Worm (Caenorhabditis elegans) whole organism, L4 larva: Measurements from ENCODE around the gene F38B2.4.

Experiments
- F26F4.8 ChIP-seq: fragments of 200-800 bp; sonication (Bioruptor generic); conservative IDR thresholded peaks from 2 replicates; pipeline ENCODE4 v1.3.6; 2022; ENCODE audit warnings: missing genetic modification characterization, missing compliant biosample characterization
- F37D6.2 ChIP-seq: sonication (generic microtip); optimal IDR thresholded peaks from 2 replicates; lab custom pipeline; 2016; ENCODE audit warnings: mild to moderate bottlenecking, missing genetic modification characterization, missing compliant biosample characterization
- F49E8.2 ChIP-seq: sonication (generic microtip); optimal IDR thresholded peaks from 2 replicates; lab custom pipeline; 2016; ENCODE audit warnings: missing compliant biosample characterization, mild to moderate bottlenecking, missing genetic modification characterization, borderline replicate concordance
- T26A8.4 ChIP-seq: fragments of 200-800 bp; sonication (Bioruptor generic); IDR thresholded peaks from 2 replicates; pipeline ENCODE4 v1.3.6; 2022; ENCODE audit warnings: missing genetic modification characterization, missing compliant biosample characterization
- Y75B8A.6 ChIP-seq: fragments of 200-800 bp; sonication (Bioruptor generic); IDR thresholded peaks from 2 replicates; pipeline ENCODE4 v1.3.6; 2022; ENCODE audit warnings: missing genetic modification reagents, missing genetic modification characterization, missing compliant biosample characterization
- aha-1 ChIP-seq: fragments of 150-350 bp; peaks from one replicate; lab custom pipeline; 2014; ENCODE audit warnings: missing biosample characterization, missing genetic modification characterization
- arid-1 ChIP-seq: fragments of 200-800 bp; sonication (Bioruptor generic); conservative IDR thresholded peaks from 2 replicates; pipeline ENCODE4 v1.3.6; 2022; ENCODE audit warnings: missing genetic modification reagents, missing genetic modification characterization, missing compliant biosample characterization
- ceh-62 ChIP-seq: sonication (generic microtip); optimal IDR thresholded peaks from 2 replicates; lab custom pipeline; 2017; ENCODE audit warnings: missing biosample characterization, missing genetic modification characterization
- ceh-82 ChIP-seq: sonication (generic microtip); optimal IDR thresholded peaks from 2 replicates; lab custom pipeline; 2017; ENCODE audit warnings: missing biosample characterization, missing genetic modification characterization
- ces-1 ChIP-seq: fragments of 150-350 bp; sonication (generic microtip); optimal IDR thresholded peaks from 4 replicates; lab custom pipeline; 2014; ENCODE audit warnings: missing biosample characterization, missing genetic modification reagents, missing genetic modification characterization
- ctbp-1 ChIP-seq: fragments of 200-800 bp; sonication (Bioruptor generic); IDR thresholded peaks from 2 replicates; pipeline ENCODE4 v1.3.6; 2022; ENCODE audit warnings: missing genetic modification reagents, missing genetic modification characterization, missing compliant biosample characterization
- daf-12 ChIP-seq: fragments of 150-350 bp; optimal IDR thresholded peaks from 2 replicates; lab custom pipeline; 2014; ENCODE audit warnings: missing biosample characterization, missing genetic modification reagents, missing genetic modification characterization
- daf-16 ChIP-seq, 3 experiments: sonication (generic microtip); optimal IDR thresholded peaks; 2 replicates each; lab custom pipeline; 2016 to 2017; ENCODE audit warnings: missing genetic modification characterization in 3 of 3, missing genetic modification reagents in 3 of 3, mild to moderate bottlenecking in 2 of 3, missing compliant biosample characterization in 2 of 3, missing biosample characterization in 1 of 3, moderate library complexity in 1 of 3
- dmd-6 ChIP-seq: fragments of 200-800 bp; sonication (Bioruptor generic); IDR thresholded peaks from 2 replicates; pipeline ENCODE4 v1.3.6; 2022; ENCODE audit warnings: missing genetic modification reagents, missing genetic modification characterization, missing compliant biosample characterization
- dmd-8 ChIP-seq: fragments of 200-800 bp; sonication (Bioruptor generic); IDR thresholded peaks from 2 replicates; pipeline ENCODE4 v1.3.6; 2022; ENCODE audit warnings: missing genetic modification characterization, missing compliant biosample characterization
- fos-1 ChIP-seq: fragments of 150-350 bp; optimal IDR thresholded peaks from 2 replicates; lab custom pipeline; 2014; ENCODE audit warnings: missing biosample characterization, missing genetic modification characterization
- hif-1 ChIP-seq, 2 experiments: sonication (generic microtip); optimal IDR thresholded peaks; 2 replicates each; lab custom pipeline; 2016 to 2017; ENCODE audit warnings: missing compliant biosample characterization in 2 of 2, missing genetic modification characterization in 2 of 2, missing genetic modification reagents in 2 of 2, missing genotype in 2 of 2, mild to moderate bottlenecking in 1 of 2
- hlh-11 ChIP-seq: fragments of 200-800 bp; sonication (Bioruptor generic); optimal IDR thresholded peaks from 2 replicates; lab custom pipeline; 2018; ENCODE audit warnings: mild to moderate bottlenecking, missing genetic modification characterization, missing compliant biosample characterization
- lin-38 ChIP-seq: fragments of 200-800 bp; sonication (Bioruptor generic); IDR thresholded peaks from 2 replicates; pipeline ENCODE4 v1.3.6; 2022; ENCODE audit warnings: missing genetic modification reagents, missing genetic modification characterization, missing compliant biosample characterization
- lsy-2 ChIP-seq, 2 experiments: fragments of 150-350 bp in 1 of 2; sonication (generic microtip) in 1 of 2; optimal IDR thresholded peaks; 2 replicates each; lab custom pipeline; 2014 to 2017; ENCODE audit warnings: missing biosample characterization in 2 of 2, missing genetic modification characterization in 2 of 2
- madf-5 ChIP-seq, 2 experiments: fragments of 200-800 bp; sonication (Bioruptor generic); IDR thresholded peaks; 2 replicates each; pipeline ENCODE4 v1.3.6; 2022; ENCODE audit warnings: missing compliant biosample characterization in 2 of 2, missing genetic modification characterization in 2 of 2
- madf-9 ChIP-seq: fragments of 200-800 bp; sonication (Bioruptor generic); conservative IDR thresholded peaks from 2 replicates; pipeline ENCODE4 v1.3.6; 2022; ENCODE audit warnings: missing genetic modification reagents, missing genetic modification characterization, missing compliant biosample characterization
- mdl-1 ChIP-seq, 2 experiments: fragments of 150-350 bp in 1 of 2; sonication (generic microtip) in 1 of 2; optimal IDR thresholded peaks; 2 replicates each; lab custom pipeline; 2014 to 2017; ENCODE audit warnings: missing biosample characterization in 2 of 2, missing genetic modification characterization in 2 of 2
- mep-1 ChIP-seq: fragments of 150-350 bp; sonication (generic microtip); optimal IDR thresholded peaks from 3 replicates; lab custom pipeline; 2014; ENCODE audit warnings: missing biosample characterization, missing genetic modification characterization
- mes-2 ChIP-seq: sonication (generic microtip); optimal IDR thresholded peaks from 2 replicates; lab custom pipeline; 2016; ENCODE audit warnings: missing genotype, mild to moderate bottlenecking, missing genetic modification characterization, missing compliant biosample characterization; ENCODE audit not compliant: poor library complexity, severe bottlenecking
- mxl-3 ChIP-seq: fragments of 200-800 bp; sonication (Bioruptor generic); optimal IDR thresholded peaks from 2 replicates; lab custom pipeline; 2018; ENCODE audit warnings: mild to moderate bottlenecking, missing genetic modification characterization, missing compliant biosample characterization
- nhr-111 ChIP-seq: fragments of 200-800 bp; sonication (Bioruptor generic); optimal IDR thresholded peaks from 2 replicates; lab custom pipeline; 2018; ENCODE audit warnings: mild to moderate bottlenecking, missing genetic modification characterization, missing compliant biosample characterization
- nhr-28 ChIP-seq: fragments of 150-350 bp; optimal IDR thresholded peaks from 2 replicates; lab custom pipeline; 2014; ENCODE audit warnings: missing biosample characterization, missing genetic modification characterization
- nhr-48 ChIP-seq: sonication (generic microtip); optimal IDR thresholded peaks from 2 replicates; lab custom pipeline; 2016; ENCODE audit warnings: mild to moderate bottlenecking, missing genetic modification characterization, missing compliant biosample characterization
- nhr-6 ChIP-seq: fragments of 150-350 bp; optimal IDR thresholded peaks from 2 replicates; lab custom pipeline; 2014; ENCODE audit warnings: missing biosample characterization, missing genetic modification characterization
- pha-4 ChIP-seq, 2 experiments: fragments of 150-350 bp in 1 of 2; fragments of 200-800 bp in 1 of 2; sonication (Bioruptor generic) in 1 of 2; IDR thresholded peaks in 1 of 2; optimal IDR thresholded peaks in 1 of 2; 2 replicates each; pipeline versions ENCODE4 v1.3.6 to Lab custom; 2014 to 2022; ENCODE audit warnings: missing genetic modification characterization in 2 of 2, missing genetic modification reagents in 2 of 2, missing biosample characterization in 1 of 2, missing compliant biosample characterization in 1 of 2
- set-16 ChIP-seq: fragments of 200-800 bp; sonication (Bioruptor generic); IDR thresholded peaks from 2 replicates; pipeline ENCODE4 v1.3.6; 2022; ENCODE audit warnings: missing genetic modification reagents, missing genetic modification characterization, missing compliant biosample characterization
- snpc-4 ChIP-seq: fragments of 150-350 bp; optimal IDR thresholded peaks from 2 replicates; lab custom pipeline; 2014; ENCODE audit warnings: missing biosample characterization, missing genetic modification characterization
- spr-1 ChIP-seq: sonication (generic microtip); optimal IDR thresholded peaks from 2 replicates; lab custom pipeline; 2016; ENCODE audit warnings: mild to moderate bottlenecking, missing genetic modification characterization, missing compliant biosample characterization
- spr-3 ChIP-seq: fragments of 200-800 bp; sonication (Bioruptor generic); optimal IDR thresholded peaks from 2 replicates; lab custom pipeline; 2018; ENCODE audit warnings: mild to moderate bottlenecking, missing genetic modification characterization, missing compliant biosample characterization
- tra-1 ChIP-seq: fragments of 200-800 bp; sonication (Bioruptor generic); IDR thresholded peaks from 2 replicates; pipeline ENCODE4 v1.3.6; 2022; ENCODE audit warnings: missing genetic modification reagents, missing genetic modification characterization, missing compliant biosample characterization
- zag-1 ChIP-seq: fragments of 150-350 bp; optimal IDR thresholded peaks from 2 replicates; lab custom pipeline; 2014; ENCODE audit warnings: missing biosample characterization, missing genetic modification characterization

The F38B2.4 gene

ce11 chrX:11299642-11300307 is 12.3 kb upstream of the F38B2.4 start, which contains the start of the genes snrp-40.1 and F08G12.3 (continued):
- TF ChIP-seq spr-1 (tag; lab: Kevin White, UChicago): peak; percentile 35
- peak; percentile 51; the same call in 1 of the 2 replicates for TF ChIP-seq T26A8.4 (GFP tag; lab: Robert Waterston, UW)
- peak; percentile 59 to 88 for TF ChIP-seq mdl-1 (tag; optimal IDR thresholded peaks at IDR 0.05; lab: Kevin White, UChicago)
- no peak for TF ChIP-seq madf-5 (GFP tag; IDR thresholded peaks at IDR 0.05; lab: Robert Waterston, UW)
- TF ChIP-seq daf-12 (tag; lab: Kevin White, UChicago): no peak
- TF ChIP-seq daf-16 (GFP tag; optimal IDR thresholded peaks at IDR 0.05; lab: Kevin White, UChicago): peak in 1 of 2 experiments; percentile 59
- TF ChIP-seq daf-16 (tag; optimal IDR thresholded peaks at IDR 0.05; lab: Kevin White, UChicago): peak; percentile 83
- TF ChIP-seq mes-2: peak; percentile 88
- TF ChIP-seq nhr-6: peak; percentile 86
- TF ChIP-seq lin-38 (GFP tag; lab: Robert Waterston, UW): peak; percentile 93
- peak in 1 of 2 experiments; percentile 75 for TF ChIP-seq hif-1 (tag; optimal IDR thresholded peaks at IDR 0.05; lab: Kevin White, UChicago)
- no peak for TF ChIP-seq pha-4 (GFP tag; IDR thresholded peaks at IDR 0.05; lab: Robert Waterston, UW)
- no peak for TF ChIP-seq pha-4 (tag; optimal IDR thresholded peaks at IDR 0.05; lab: Kevin White, UChicago)
- peak; percentile 92 for TF ChIP-seq hlh-11 (tag; lab: Kevin White, UChicago)
- no peak for TF ChIP-seq ceh-62 (tag; lab: Kevin White, UChicago)
- peak; percentile 99 for TF ChIP-seq aha-1 (tag; lab: Kevin White, UChicago)
- TF ChIP-seq tra-1 (GFP tag; lab: Robert Waterston, UW): peak; percentile 50; the same call in 1 of the 2 replicates
- no peak for TF ChIP-seq snpc-4
- TF ChIP-seq mxl-3: peak; percentile 93
- peak; percentile 97 for TF ChIP-seq nhr-28
- TF ChIP-seq lsy-2 (tag; optimal IDR thresholded peaks at IDR 0.05; lab: Kevin White, UChicago): peak; percentile 53 to 85
- TF ChIP-seq zag-1 (tag; lab: Kevin White, UChicago): no peak
- TF ChIP-seq nhr-48 (tag; lab: Kevin White, UChicago): peak; percentile 68
- TF ChIP-seq dmd-6: peak; percentile 79
- no peak for TF ChIP-seq ces-1 (GFP tag; lab: Kevin White, UChicago)
- peak; percentile 27 for TF ChIP-seq madf-9
- peak; percentile 57 for TF ChIP-seq F37D6.2 (tag; lab: Kevin White, UChicago)
- TF ChIP-seq arid-1 (GFP tag; lab: Robert Waterston, UW): peak; percentile 47; the same call in 1 of the 2 replicates
- TF ChIP-seq mep-1 (tag; lab: Kevin White, UChicago): peak; percentile 94
- no peak for TF ChIP-seq spr-3 (GFP tag; lab: Kevin White, UChicago)

- no peak for TF ChIP-seq F49E8.2 (tag; lab: Kevin White, UChicago)
- TF ChIP-seq set-16 (GFP tag; lab: Robert Waterston, UW): 0 out of 2 replicates have a peak, but pooled peaks have one; percentile 26
- TF ChIP-seq dmd-8 (GFP tag; lab: Robert Waterston, UW): 0 out of 2 replicates have a peak, but pooled peaks have one; percentile 32
- no peak for TF ChIP-seq Y75B8A.6 (GFP tag; lab: Robert Waterston, UW)
- no peak for TF ChIP-seq nhr-111
- no peak for TF ChIP-seq aha-1 (tag; lab: Kevin White, UChicago)
Measured at ce11 chrX:11296683-11297365, 9.3 kb upstream of the F38B2.4 start, which contains the start of gene inx-2. Gene inx-2 (minus strand): TSS chrX:11296733.

DNA sequence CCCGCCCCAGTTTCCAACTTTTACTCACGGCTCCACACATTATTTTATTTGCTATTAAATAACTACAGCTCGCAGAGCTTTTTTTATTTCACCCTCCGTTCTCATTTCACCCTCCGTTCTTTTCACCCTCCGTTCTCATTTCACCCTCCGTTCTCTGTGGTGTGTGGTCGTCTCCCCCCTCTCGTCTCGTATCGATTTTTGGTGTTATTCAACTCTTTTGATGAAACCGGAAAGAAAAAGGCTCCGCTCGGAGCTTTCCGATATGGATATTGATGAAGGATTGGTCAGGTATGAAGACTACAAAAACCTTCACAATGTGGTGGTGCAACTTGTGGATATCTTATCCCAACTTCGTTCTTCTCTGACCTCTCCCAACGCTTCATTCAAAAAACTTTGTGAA is 3.0 kb upstream of the F38B2.4 start:
- TF ChIP-seq daf-16 (GFP tag; optimal IDR thresholded peaks at IDR 0.05; lab: Kevin White, UChicago) (no peak), daf-16 (tag; optimal IDR thresholded peaks at IDR 0.05; lab: Kevin White, UChicago) (no peak), F26F4.8 (no peak), fos-1 (tag; lab: Kevin White, UChicago) (no peak), ctbp-1 (GFP tag; lab: Robert Waterston, UW) (no peak), ceh-82 (no peak)
- TF ChIP-seq, all 104 proteins: peak for 0
